Worm (Caenorhabditis elegans) whole organism, young adult: ENCODE results near the gene C13A2.3.

Source experiments
- T26A5.8 ChIP-seq: sonication (generic microtip); optimal IDR thresholded peaks from 2 replicates; lab custom pipeline; 2016; ENCODE audit warnings: missing genetic modification characterization, missing compliant biosample characterization
- Y56A3A.18 ChIP-seq: fragments of 200-800 bp; sonication (Bioruptor generic); IDR thresholded peaks from 2 replicates; pipeline ENCODE4 v1.3.6; 2022; ENCODE audit warnings: missing genetic modification reagents, missing genetic modification characterization, missing compliant biosample characterization
- dpl-1 ChIP-seq: fragments of 150-350 bp; optimal IDR thresholded peaks from 2 replicates; lab custom pipeline; 2014; ENCODE audit warnings: missing biosample characterization, missing genetic modification reagents, missing genetic modification characterization
- let-526 ChIP-seq: fragments of 200-800 bp; sonication (Bioruptor generic); IDR thresholded peaks from 2 replicates; pipeline ENCODE4 v1.3.6; 2022; ENCODE audit warnings: missing genetic modification reagents, missing genetic modification characterization, missing compliant biosample characterization
- tbx-9 ChIP-seq: sonication (generic microtip); optimal IDR thresholded peaks from 2 replicates; lab custom pipeline; 2016; ENCODE audit warnings: borderline replicate concordance, missing genetic modification characterization, inconsistent platforms, missing compliant biosample characterization

ce11 chrV:7266021-7266420, 16.1 kb upstream of the C13A2.3 start, which contains the start of gene C13A2.7:
- TF ChIP-seq let-526 (GFP tag; lab: Robert Waterston, UW) (no peak), Y56A3A.18 (no peak), tbx-9 (tag; lab: Kevin White, UChicago) (no peak), dpl-1 (no peak), T26A5.8 (tag; lab: Kevin White, UChicago) (no peak)
